Worm (Caenorhabditis elegans): ENCODE measurements around the gene C24H11.2.

The C24H11.2 gene

ce11 chrIII:11823260-11823659, 31.1 kb upstream of the C24H11.2 start, which contains the start of gene C18D11.3 (continued):
- TF ChIP-seq unc-55 (GFP tag; optimal IDR thresholded peaks at IDR 0.05) (peak; percentile 45), C38D4.7 (GFP tag; optimal IDR thresholded peaks at IDR 0.05) (no peak), eyg-1 (tag; optimal IDR thresholded peaks at IDR 0.05) (no peak), pha-4 (tag; optimal IDR thresholded peaks at IDR 0.05) (no peak), dve-1 (tag; optimal IDR thresholded peaks at IDR 0.05) (no peak), ceh-14 (tag; optimal IDR thresholded peaks at IDR 0.05) (no peak), odd-2 (tag; optimal IDR thresholded peaks at IDR 0.05) (no peak), ceh-31 (tag; optimal IDR thresholded peaks at IDR 0.05) (peak; percentile 52), nhr-232 (tag; optimal IDR thresholded peaks at IDR 0.05) (no peak), lin-11 (tag; optimal IDR thresholded peaks at IDR 0.05) (no peak), pag-3 (tag; optimal IDR thresholded peaks at IDR 0.05; ENCODE audit: borderline replicate concordance) (no peak), madf-2 (tag; optimal IDR thresholded peaks at IDR 0.05) (no peak), lim-6 (tag; optimal IDR thresholded peaks at IDR 0.05) (no peak), ceh-22 (tag; optimal IDR thresholded peaks at IDR 0.05) (no peak), Y22D7AL.16 (tag; optimal IDR thresholded peaks at IDR 0.05) (no peak), elt-4 (tag; optimal IDR thresholded peaks at IDR 0.05) (no peak), sox-2 (GFP tag; IDR thresholded peaks at IDR 0.05) (no peak), ceh-18 (tag; optimal IDR thresholded peaks at IDR 0.05) (peak; percentile 63), ceh-30 (tag; optimal IDR thresholded peaks at IDR 0.05) (peak; percentile 70), gmeb-2 (tag; optimal IDR thresholded peaks at IDR 0.05) (no peak), sdc-2 (tag; optimal IDR thresholded peaks at IDR 0.05) (no peak), fax-1 (tag; optimal IDR thresholded peaks at IDR 0.05) (no peak), tbx-2 (tag; optimal IDR thresholded peaks at IDR 0.05) (peak; percentile 77), unc-42 (tag; optimal IDR thresholded peaks at IDR 0.05) (peak; percentile 15), fkh-10 (GFP tag; optimal IDR thresholded peaks at IDR 0.05) (no peak), ceh-24 (tag; optimal IDR thresholded peaks at IDR 0.05) (no peak)

ce11 chrIII:11822407-11822806, 30.3 kb upstream of the C24H11.2 start, which contains the start of gene maa-1:
TSS of gene maa-1 (minus strand) at chrIII:11822526.
- no peak for TF ChIP-seq ets-4 (tag; optimal IDR thresholded peaks at IDR 0.05)
- no peak for TF ChIP-seq ceh-14 (tag; optimal IDR thresholded peaks at IDR 0.05)
- no peak for TF ChIP-seq T23F11.4 (GFP tag; optimal IDR thresholded peaks at IDR 0.05)
- no peak for TF ChIP-seq npax-4 (tag; optimal IDR thresholded peaks at IDR 0.05)
- no peak for TF ChIP-seq sdc-2 (tag; optimal IDR thresholded peaks at IDR 0.05)
- TF ChIP-seq ceh-30 (tag; optimal IDR thresholded peaks at IDR 0.05), result no peak
- TF ChIP-seq ama-1 (optimal IDR thresholded peaks at IDR 0.05), result no peak

ce11 chrIII:11817865-11818264, 25.7 kb upstream of the C24H11.2 start:
- TF ChIP-seq unc-55 (GFP tag; optimal IDR thresholded peaks at IDR 0.05), result no peak
- TF ChIP-seq Y22D7AL.16 (tag; optimal IDR thresholded peaks at IDR 0.05), result no peak
- TF ChIP-seq fkh-6 (tag; optimal IDR thresholded peaks at IDR 0.05), result no peak
- TF ChIP-seq ceh-22 (tag; optimal IDR thresholded peaks at IDR 0.05), result no peak
- TF ChIP-seq ahr-1 (tag; optimal IDR thresholded peaks at IDR 0.05), result no peak
- TF ChIP-seq nfya-1 (tag; optimal IDR thresholded peaks at IDR 0.05), result no peak
- no peak for TF ChIP-seq ceh-31 (tag; optimal IDR thresholded peaks at IDR 0.05)
- TF ChIP-seq pag-3 (tag; optimal IDR thresholded peaks at IDR 0.05; ENCODE audit: borderline replicate concordance), result no peak
- TF ChIP-seq hlh-6 (tag; optimal IDR thresholded peaks at IDR 0.05), result no peak
- no peak for TF ChIP-seq C08G9.2 (tag; optimal IDR thresholded peaks at IDR 0.05)
- TF ChIP-seq tbx-2 (tag; optimal IDR thresholded peaks at IDR 0.05), result no peak

- TF ChIP-seq nfya-1 (tag; optimal IDR thresholded peaks at IDR 0.05) (no peak), ceh-22 (tag; optimal IDR thresholded peaks at IDR 0.05) (no peak)
Observed at ce11 chrIII:11816523-11817003, 24.4 kb upstream of the C24H11.2 start, which contains the start of gene C18D11.1. TSS of gene C18D11.1 (plus strand) at chrIII:11816573.

ce11 chrIII:11814653-11815052, 22.5 kb upstream of the C24H11.2 start:
- TF ChIP-seq K02D7.2 (tag; optimal IDR thresholded peaks at IDR 0.05) (peak; percentile 12), hlh-8 (tag; optimal IDR thresholded peaks at IDR 0.05) (no peak), ets-4 (tag; optimal IDR thresholded peaks at IDR 0.05) (no peak)

All from whole organism, late embryonic.